Worm (Caenorhabditis elegans) whole organism, L3 larva: ENCODE results near the gene R04E5.8.

Experiments used
- ZK546.5 ChIP-seq: sonication (generic microtip); optimal IDR thresholded peaks from 2 replicates; lab custom pipeline; 2017; ENCODE audit warnings: missing biosample characterization, missing genetic modification characterization
- aly-2 ChIP-seq: fragments of 150-350 bp; optimal IDR thresholded peaks from 2 replicates; lab custom pipeline; 2014; ENCODE audit warnings: missing biosample characterization, missing genetic modification characterization
- ama-1 ChIP-seq: fragments of 150-350 bp; optimal IDR thresholded peaks from 2 replicates; lab custom pipeline; 2018
- ceh-16 ChIP-seq: sonication (generic microtip); optimal IDR thresholded peaks from 2 replicates; lab custom pipeline; 2017; ENCODE audit warnings: missing biosample characterization, missing genetic modification characterization
- ceh-82 ChIP-seq: fragments of 150-350 bp; optimal IDR thresholded peaks from 2 replicates; lab custom pipeline; 2014; ENCODE audit warnings: missing biosample characterization, missing genetic modification characterization
- ceh-9 ChIP-seq: sonication (generic microtip); optimal IDR thresholded peaks from 2 replicates; lab custom pipeline; 2018; ENCODE audit warnings: missing biosample characterization, missing genetic modification characterization
- daf-12 ChIP-seq: fragments of 150-350 bp; optimal IDR thresholded peaks from 2 replicates; lab custom pipeline; 2014; ENCODE audit warnings: missing biosample characterization, missing genetic modification reagents, missing genetic modification characterization
- egl-27 ChIP-seq: sonication (generic microtip); optimal IDR thresholded peaks from 4 replicates; lab custom pipeline; 2017; ENCODE audit warnings: missing biosample characterization, missing genetic modification reagents, missing genetic modification characterization
- egl-5 ChIP-seq: fragments of 150-350 bp; optimal IDR thresholded peaks from 2 replicates; lab custom pipeline; 2017; ENCODE audit warnings: missing biosample characterization, missing genetic modification reagents, missing genetic modification characterization, inconsistent platforms
- elt-1 ChIP-seq: fragments of 150-350 bp; optimal IDR thresholded peaks from 2 replicates; lab custom pipeline; 2014; ENCODE audit warnings: missing biosample characterization, missing genetic modification characterization
- elt-2 ChIP-seq: sonication (generic microtip); optimal IDR thresholded peaks from 2 replicates; lab custom pipeline; 2016; ENCODE audit warnings: missing genetic modification reagents, mild to moderate bottlenecking, missing genetic modification characterization, missing compliant biosample characterization
- elt-3 ChIP-seq, 3 experiments: fragments of 150-350 bp in 1 of 3; sonication (generic microtip) in 2 of 3; optimal IDR thresholded peaks; 2 replicates in 2 of 3; 4 replicates in 1 of 3; lab custom pipeline; 2014 to 2017; ENCODE audit warnings: missing biosample characterization in 3 of 3, missing genetic modification characterization in 3 of 3
- eor-1 ChIP-seq, 2 experiments: fragments of 150-350 bp; optimal IDR thresholded peaks; 2 replicates each; lab custom pipeline; 2014 to 2018; ENCODE audit warnings: missing biosample characterization in 2 of 2, missing genetic modification characterization in 2 of 2
- fkh-10 ChIP-seq: sonication (generic microtip); optimal IDR thresholded peaks from 2 replicates; lab custom pipeline; 2017; ENCODE audit warnings: missing biosample characterization, missing genetic modification reagents, missing genetic modification characterization
- fkh-2 ChIP-seq: fragments of 150-350 bp; optimal IDR thresholded peaks from 2 replicates; lab custom pipeline; 2014; ENCODE audit warnings: missing biosample characterization, missing genetic modification reagents, missing genetic modification characterization
- hmg-11 ChIP-seq: sonication (generic microtip); optimal IDR thresholded peaks from 2 replicates; lab custom pipeline; 2016; ENCODE audit warnings: missing genetic modification characterization, missing compliant biosample characterization
- jun-1 ChIP-seq: fragments of 150-350 bp; optimal IDR thresholded peaks from 2 replicates; lab custom pipeline; 2014; ENCODE audit warnings: missing biosample characterization, missing genetic modification reagents, missing genetic modification characterization
- lin-15B ChIP-seq: fragments of 150-350 bp; optimal IDR thresholded peaks from 2 replicates; lab custom pipeline; 2014; ENCODE audit warnings: missing biosample characterization, missing genetic modification characterization
- lin-39 ChIP-seq: fragments of 150-350 bp; optimal IDR thresholded peaks from 2 replicates; lab custom pipeline; 2018; ENCODE audit warnings: missing biosample characterization, missing genetic modification reagents, missing genetic modification characterization
- lsy-12 ChIP-seq: sonication (generic microtip); optimal IDR thresholded peaks from 2 replicates; lab custom pipeline; 2016; ENCODE audit warnings: mild to moderate bottlenecking, missing genetic modification characterization, missing compliant biosample characterization
- mdl-1 ChIP-seq: fragments of 150-350 bp; optimal IDR thresholded peaks from 2 replicates; lab custom pipeline; 2014; ENCODE audit warnings: missing biosample characterization, missing genetic modification characterization
- mml-1 ChIP-seq: fragments of 150-350 bp; sonication (generic microtip); optimal IDR thresholded peaks from 3 replicates; lab custom pipeline; 2014; ENCODE audit warnings: missing biosample characterization, missing genetic modification characterization
- nfya-1 ChIP-seq: sonication (generic microtip); optimal IDR thresholded peaks from 2 replicates; lab custom pipeline; 2017; ENCODE audit warnings: missing genetic modification characterization, mild to moderate bottlenecking, missing compliant biosample characterization, antibody characterized with exemption, moderate library complexity; ENCODE audit not compliant: insufficient read depth
- nhr-11 ChIP-seq: fragments of 150-350 bp; optimal IDR thresholded peaks from 2 replicates; lab custom pipeline; 2014; ENCODE audit warnings: missing biosample characterization, missing genetic modification characterization
- nhr-12 ChIP-seq: fragments of 150-350 bp; optimal IDR thresholded peaks from 2 replicates; lab custom pipeline; 2014; ENCODE audit warnings: missing biosample characterization, missing genetic modification characterization
- nhr-23 ChIP-seq: fragments of 150-350 bp; optimal IDR thresholded peaks from 2 replicates; lab custom pipeline; 2014; ENCODE audit warnings: missing biosample characterization, missing genetic modification reagents, missing genetic modification characterization
- nhr-237 ChIP-seq: fragments of 150-350 bp; optimal IDR thresholded peaks from 2 replicates; lab custom pipeline; 2014; ENCODE audit warnings: missing biosample characterization, missing genetic modification characterization
- nhr-25 ChIP-seq: sonication (generic microtip); optimal IDR thresholded peaks from 2 replicates; lab custom pipeline; 2017; ENCODE audit warnings: missing biosample characterization, missing genetic modification characterization
- nhr-43 ChIP-seq: sonication (generic microtip); optimal IDR thresholded peaks from 2 replicates; lab custom pipeline; 2016; ENCODE audit warnings: mild to moderate bottlenecking, missing genetic modification characterization, missing compliant biosample characterization; ENCODE audit not compliant: poor library complexity, severe bottlenecking
- nhr-76 ChIP-seq: fragments of 150-350 bp; sonication (generic microtip); optimal IDR thresholded peaks from 5 replicates; lab custom pipeline; 2014; ENCODE audit warnings: missing biosample characterization, missing genetic modification characterization
- nhr-77 ChIP-seq: fragments of 150-350 bp; optimal IDR thresholded peaks from 2 replicates; lab custom pipeline; 2014; ENCODE audit warnings: missing biosample characterization, missing genetic modification characterization
- pha-4 ChIP-seq: fragments of 150-350 bp; optimal IDR thresholded peaks from 2 replicates; lab custom pipeline; 2014; ENCODE audit warnings: missing biosample characterization, missing genetic modification reagents, missing genetic modification characterization
- pqm-1 ChIP-seq: fragments of 150-350 bp; optimal IDR thresholded peaks from 2 replicates; lab custom pipeline; 2017; ENCODE audit warnings: missing biosample characterization, missing genetic modification characterization, inconsistent platforms
- sea-2 ChIP-seq: fragments of 150-350 bp; sonication (generic microtip); optimal IDR thresholded peaks from 4 replicates; lab custom pipeline; 2014; ENCODE audit warnings: missing biosample characterization, missing genetic modification reagents, missing genetic modification characterization
- skn-1 ChIP-seq: fragments of 150-350 bp; optimal IDR thresholded peaks from 2 replicates; lab custom pipeline; 2014; ENCODE audit warnings: missing biosample characterization, missing genetic modification characterization
- snpc-4 ChIP-seq: fragments of 150-350 bp; optimal IDR thresholded peaks from 2 replicates; lab custom pipeline; 2014; ENCODE audit warnings: missing biosample characterization, missing genetic modification characterization
- tbx-2 ChIP-seq: sonication (generic microtip); optimal IDR thresholded peaks from 2 replicates; lab custom pipeline; 2016; ENCODE audit warnings: mild to moderate bottlenecking, missing genetic modification characterization, missing compliant biosample characterization
- unc-39 ChIP-seq: sonication (generic microtip); optimal IDR thresholded peaks from 4 replicates; lab custom pipeline; 2017; ENCODE audit warnings: missing biosample characterization, missing genetic modification characterization
- unc-62 ChIP-seq: fragments of 150-350 bp; sonication (generic microtip); optimal IDR thresholded peaks from 4 replicates; lab custom pipeline; 2014; ENCODE audit warnings: missing biosample characterization, missing genetic modification reagents, missing genetic modification characterization
- zag-1 ChIP-seq: fragments of 150-350 bp; optimal IDR thresholded peaks from 2 replicates; lab custom pipeline; 2014; ENCODE audit warnings: missing biosample characterization, missing genetic modification characterization
- ztf-11 ChIP-seq: fragments of 150-350 bp; optimal IDR thresholded peaks from 2 replicates; lab custom pipeline; 2014; ENCODE audit warnings: missing biosample characterization, missing genetic modification characterization
- ztf-4 ChIP-seq: fragments of 150-350 bp; optimal IDR thresholded peaks from 2 replicates; lab custom pipeline; 2014; ENCODE audit warnings: missing biosample characterization, missing genetic modification characterization

The R04E5.8 gene

DNA sequence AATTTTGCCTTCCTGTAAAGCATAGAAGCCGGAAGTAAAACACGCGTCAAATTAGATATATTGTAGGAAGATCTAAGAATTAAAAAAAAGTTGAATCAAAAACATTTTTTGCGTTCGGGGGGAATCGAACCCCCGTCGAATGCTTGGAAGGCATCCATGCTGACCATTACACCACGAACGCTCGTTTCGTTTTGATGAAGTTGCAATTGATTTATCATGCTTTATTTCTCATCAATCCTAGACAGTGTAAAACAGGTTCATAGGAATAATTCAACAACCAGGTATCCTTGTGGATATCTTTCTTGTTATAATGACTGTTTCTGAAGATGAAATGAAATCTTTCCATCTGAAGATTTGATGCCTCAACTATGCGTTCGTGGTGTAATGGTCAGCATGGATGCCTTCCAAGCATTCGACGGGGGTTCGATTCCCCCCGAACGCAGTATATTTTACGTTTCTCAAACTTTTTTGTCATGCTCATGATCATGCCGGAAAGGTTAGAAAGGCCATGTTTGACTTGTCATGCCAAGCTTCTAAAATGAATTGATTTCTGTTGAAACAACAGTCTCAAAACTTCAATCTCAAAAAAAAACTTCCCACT is 14.0 kb upstream of the R04E5.8 start:
- TF ChIP-seq elt-3 (tag; optimal IDR thresholded peaks at IDR 0.05; lab: Kevin White, UChicago) (no peak), nhr-12 (tag; lab: Kevin White, UChicago) (no peak), zag-1 (tag; lab: Kevin White, UChicago) (no peak), nhr-11 (tag; lab: Kevin White, UChicago) (no peak), ama-1 (lab: Kevin White, UChicago) (no peak), ceh-82 (tag; lab: Kevin White, UChicago) (no peak), egl-5 (tag; lab: Kevin White, UChicago) (no peak), nhr-43 (peak; percentile 52), ztf-4 (tag; lab: Kevin White, UChicago) (no peak), snpc-4 (tag; lab: Kevin White, UChicago) (no peak), nhr-237 (no peak), ceh-9 (tag; lab: Kevin White, UChicago) (no peak), lin-39 (tag; lab: Kevin White, UChicago) (no peak), nhr-25 (tag; lab: Kevin White, UChicago) (peak; percentile 22), fkh-2 (tag; lab: Kevin White, UChicago) (no peak), sea-2 (GFP tag; lab: Kevin White, UChicago) (no peak), ztf-11 (no peak), hmg-11 (no peak), pha-4 (tag; lab: Kevin White, UChicago) (no peak), mml-1 (tag; lab: Kevin White, UChicago) (no peak), nhr-23 (tag; lab: Kevin White, UChicago) (no peak), elt-1 (tag; lab: Kevin White, UChicago) (no peak), mdl-1 (tag; lab: Kevin White, UChicago) (no peak), fkh-10 (no peak), elt-2 (tag; lab: Kevin White, UChicago) (peak; percentile 14), nfya-1 (tag; lab: Kevin White, UChicago) (no peak)

DNA sequence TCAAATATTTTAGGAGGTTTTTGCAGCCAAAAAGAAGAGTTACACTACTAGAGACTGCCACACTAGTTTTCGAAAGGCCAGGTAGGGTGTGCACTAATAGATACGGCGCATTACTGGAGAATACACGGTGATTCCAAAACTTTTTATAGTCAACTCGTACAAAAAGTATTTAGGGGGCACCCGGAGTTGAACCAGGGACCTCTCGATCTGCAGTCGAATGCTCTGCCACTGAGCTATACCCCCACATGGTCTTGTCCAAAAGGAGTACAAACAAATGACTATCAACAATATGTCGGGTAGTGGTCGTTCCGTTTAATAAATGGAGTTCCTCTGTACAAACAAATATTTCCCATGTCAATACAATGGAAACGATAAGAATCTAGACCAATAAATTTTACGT is 12.0 kb upstream of the R04E5.8 start:
- TF ChIP-seq pqm-1 (tag; lab: Kevin White, UChicago), result peak; percentile 15
- no peak for TF ChIP-seq skn-1 (tag; lab: Kevin White, UChicago)
- peak; percentile 47 for TF ChIP-seq elt-2 (tag; lab: Kevin White, UChicago)
- peak; percentile 43 for TF ChIP-seq pha-4 (tag; lab: Kevin White, UChicago)

DNA sequence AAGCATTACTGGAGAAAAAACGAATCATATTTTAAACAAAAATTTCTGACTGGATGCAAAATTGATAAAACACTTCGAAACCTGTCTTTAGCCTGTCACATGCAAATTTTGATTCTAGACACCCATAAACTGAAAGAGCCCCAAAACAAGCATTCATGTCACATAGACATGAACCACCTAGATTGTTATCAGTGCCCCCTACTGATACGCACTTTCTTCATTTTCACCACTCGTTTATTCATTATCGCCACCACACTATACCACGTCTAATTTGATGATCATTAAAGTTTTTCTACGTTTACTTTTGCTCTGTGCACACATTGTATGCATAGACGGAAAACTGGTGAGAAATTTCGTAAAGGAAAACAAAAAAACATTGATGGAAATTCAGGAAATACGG is 6.0 kb upstream of the R04E5.8 start, which contains the start of gene cnnm-2:
cnnm-2 (plus strand) TSS at position 190 of the 400 bp plus-strand sequence.
- no peak for TF ChIP-seq nhr-11 (tag; lab: Kevin White, UChicago)
- peak; percentile 63 for TF ChIP-seq pqm-1 (tag; lab: Kevin White, UChicago)
- peak; percentile 89 for TF ChIP-seq elt-2 (tag; lab: Kevin White, UChicago)
- peak; percentile 15 for TF ChIP-seq pha-4 (tag; lab: Kevin White, UChicago)
- TF ChIP-seq nhr-12 (tag; lab: Kevin White, UChicago), result no peak

DNA sequence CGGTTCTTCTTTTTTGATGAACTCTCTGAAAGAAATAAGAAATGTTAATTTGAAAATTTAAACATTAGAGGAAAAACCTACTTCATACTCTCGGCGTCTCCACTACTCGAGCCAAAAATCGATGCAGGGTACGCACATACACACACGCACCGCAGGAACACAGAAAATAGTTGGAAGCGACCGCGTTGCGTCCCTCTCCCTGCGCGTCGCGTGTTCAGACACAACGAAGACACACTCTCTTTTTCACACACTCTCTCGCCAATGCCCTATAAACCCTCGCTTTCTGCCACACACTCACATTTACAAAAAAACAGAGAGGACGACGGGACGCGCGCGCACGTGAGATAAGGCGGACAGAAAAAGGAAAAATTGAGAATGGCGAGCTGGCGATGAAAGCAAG is 5.0 kb upstream of the R04E5.8 start, which contains the start of gene R04E5.9:
R04E5.9 (minus strand) TSS at position 235 of the 400 bp plus-strand sequence.
- TF ChIP-seq fkh-10 (peak; percentile 82), lin-39 (tag; lab: Kevin White, UChicago) (peak; percentile 94), fkh-2 (tag; lab: Kevin White, UChicago) (no peak), ama-1 (lab: Kevin White, UChicago) (peak; percentile 70), snpc-4 (tag; lab: Kevin White, UChicago) (peak; percentile 69), zag-1 (tag; lab: Kevin White, UChicago) (no peak), egl-5 (tag; lab: Kevin White, UChicago) (peak; percentile 92), ceh-9 (tag; lab: Kevin White, UChicago) (no peak), mml-1 (tag; lab: Kevin White, UChicago) (peak; percentile 16), nfya-1 (tag; lab: Kevin White, UChicago) (peak; percentile 94), hmg-11 (peak; percentile 98), mdl-1 (tag; lab: Kevin White, UChicago) (peak; percentile 89), nhr-237 (no peak), unc-39 (tag; lab: Kevin White, UChicago) (no peak), tbx-2 (tag; lab: Kevin White, UChicago) (peak; percentile 64), unc-62 (GFP tag; lab: Kevin White, UChicago) (no peak), ceh-16 (tag; lab: Kevin White, UChicago) (no peak), egl-27 (tag; lab: Kevin White, UChicago) (no peak), nhr-77 (tag; lab: Kevin White, UChicago) (no peak), ztf-11 (no peak), nhr-11 (tag; lab: Kevin White, UChicago) (no peak), lsy-12 (tag; lab: Kevin White, UChicago) (peak; percentile 10), skn-1 (tag; lab: Kevin White, UChicago) (peak; percentile 78), nhr-12 (tag; lab: Kevin White, UChicago) (no peak), nhr-76 (tag; lab: Kevin White, UChicago) (no peak), nhr-25 (tag; lab: Kevin White, UChicago) (peak; percentile 77), aly-2 (tag; lab: Kevin White, UChicago) (no peak), ZK546.5 (no peak), jun-1 (tag; lab: Kevin White, UChicago) (peak; percentile 82), eor-1 (tag; optimal IDR thresholded peaks at IDR 0.05; lab: Kevin White, UChicago) (no peak), elt-1 (tag; lab: Kevin White, UChicago) (peak; percentile 57), sea-2 (GFP tag; lab: Kevin White, UChicago) (peak; percentile 90), pqm-1 (tag; lab: Kevin White, UChicago) (peak; percentile 69), lin-15B (tag; lab: Kevin White, UChicago) (peak; percentile 60), daf-12 (tag; lab: Kevin White, UChicago) (no peak), nhr-43 (peak; percentile 47)
